Worm (Caenorhabditis elegans): ENCODE measurements around the gene sec-5.

DNA sequence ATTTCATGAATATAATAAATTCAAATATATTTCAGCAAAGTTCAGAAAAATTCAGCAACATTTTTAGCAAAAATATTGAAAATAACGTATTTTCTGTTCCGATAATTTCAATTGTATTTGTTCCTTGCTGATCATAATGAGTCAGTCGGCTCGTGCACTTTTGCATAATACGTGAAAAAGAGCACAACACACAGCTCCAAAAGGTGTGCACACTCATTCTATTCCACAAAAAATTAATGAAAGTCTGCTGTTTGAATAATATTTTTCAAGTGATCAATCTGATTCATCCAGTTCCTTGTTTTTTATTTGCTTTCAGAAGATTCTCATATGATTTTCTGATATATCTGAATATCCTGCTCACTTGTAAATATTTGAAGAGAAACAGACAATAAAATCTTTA is 22.6 kb downstream of the sec-5 start:
- TF ChIP-seq ztf-29 (GFP tag; IDR thresholded peaks at IDR 0.05) (no peak), ztf-23 (GFP tag; IDR thresholded peaks at IDR 0.05) (no peak)
